Fruit fly (Drosophila melanogaster) whole organism, pupa: ENCODE data around the gene Sfp33A3.

Experiments used
- CG10348 ChIP-seq: fragments of 200-800 bp; sonication (Bioruptor generic); IDR thresholded peaks from 2 replicates; pipeline ENCODE4 v1.3.6; 2022; ENCODE audit warnings: missing biosample characterization, missing genetic modification characterization
- CG12605 ChIP-seq: fragments of 200-800 bp; sonication (Bioruptor generic); IDR thresholded peaks from 2 replicates; pipeline ENCODE4 v1.3.6; 2022; ENCODE audit warnings: missing biosample characterization, missing genetic modification characterization
- CG13204 ChIP-seq: fragments of 200-800 bp; sonication (Bioruptor generic); optimal IDR thresholded peaks from 2 replicates; lab custom pipeline; 2018; ENCODE audit warnings: missing biosample characterization, mild to moderate bottlenecking, missing genetic modification characterization, moderate library complexity
- CG14655 ChIP-seq: fragments of 200-800 bp; sonication (Bioruptor generic); optimal IDR thresholded peaks from 3 replicates; lab custom pipeline; 2017; ENCODE audit warnings: mild to moderate bottlenecking, missing biosample characterization, missing genetic modification reagents, missing genetic modification characterization
- CG15710 ChIP-seq: fragments of 200-800 bp; sonication (Bioruptor generic); optimal IDR thresholded peaks from 2 replicates; lab custom pipeline; 2018; ENCODE audit warnings: missing biosample characterization, mild to moderate bottlenecking, missing genetic modification characterization, moderate library complexity
- CG17806 ChIP-seq: fragments of 200-800 bp; sonication (Bioruptor generic); optimal IDR thresholded peaks from 2 replicates; lab custom pipeline; 2018; ENCODE audit warnings: missing biosample characterization, mild to moderate bottlenecking, missing genetic modification characterization, moderate library complexity
- CG32121 ChIP-seq: fragments of 200-800 bp; sonication (Bioruptor generic); IDR thresholded peaks from 2 replicates; pipeline ENCODE4 v1.3.6; 2022; ENCODE audit warnings: missing biosample characterization, missing genetic modification characterization
- CG34367 ChIP-seq: fragments of 200-800 bp; sonication (Bioruptor generic); optimal IDR thresholded peaks from 2 replicates; lab custom pipeline; 2018; ENCODE audit warnings: missing biosample characterization, mild to moderate bottlenecking, missing genetic modification characterization
- CG4496 ChIP-seq: fragments of 200-800 bp; sonication (Bioruptor generic); IDR thresholded peaks from 3 replicates; pipeline ENCODE4 v1.3.6; 2022; ENCODE audit warnings: missing biosample characterization, missing genetic modification characterization
- CG8159 ChIP-seq: fragments of 200-800 bp; sonication (Bioruptor generic); optimal IDR thresholded peaks from 3 replicates; lab custom pipeline; 2018; ENCODE audit warnings: missing biosample characterization, mild to moderate bottlenecking, missing genetic modification characterization, moderate library complexity
- CG8301 ChIP-seq: fragments of 200-800 bp; sonication (Bioruptor generic); optimal IDR thresholded peaks from 2 replicates; lab custom pipeline; 2018; ENCODE audit warnings: missing biosample characterization, mild to moderate bottlenecking, missing genetic modification characterization
- CG9948 ChIP-seq: fragments of 200-800 bp; sonication (Bioruptor generic); optimal IDR thresholded peaks from 2 replicates; lab custom pipeline; 2018; ENCODE audit warnings: missing biosample characterization, mild to moderate bottlenecking, missing genetic modification characterization, moderate library complexity
- D1 ChIP-seq: fragments of 200-800 bp; sonication (Bioruptor generic); optimal IDR thresholded peaks from 2 replicates; lab custom pipeline; 2018; ENCODE audit warnings: missing biosample characterization, mild to moderate bottlenecking, missing genetic modification characterization, moderate library complexity
- EcR ChIP-seq: fragments of 200-800 bp; sonication (Bioruptor generic); optimal IDR thresholded peaks from 3 replicates; lab custom pipeline; 2019; ENCODE audit warnings: missing biosample characterization, missing genetic modification characterization, mild to moderate bottlenecking, moderate library complexity, missing genetic modification reagents
- Ets98B ChIP-seq: fragments of 200-800 bp; sonication (Bioruptor generic); IDR thresholded peaks from 2 replicates; pipeline ENCODE4 v1.3.6; 2022; ENCODE audit warnings: missing biosample characterization, missing genetic modification characterization
- Pif1A ChIP-seq: fragments of 200-800 bp; sonication (Bioruptor generic); optimal IDR thresholded peaks from 3 replicates; lab custom pipeline; 2016; ENCODE audit warnings: missing biosample characterization, missing genetic modification characterization
- Pif1B ChIP-seq: fragments of 200-800 bp; sonication (Bioruptor generic); optimal IDR thresholded peaks from 3 replicates; lab custom pipeline; 2016; ENCODE audit warnings: missing biosample characterization, missing genetic modification characterization
- Snoo ChIP-seq: fragments of 200-800 bp; sonication (Bioruptor generic); optimal IDR thresholded peaks from 3 replicates; lab custom pipeline; 2017; ENCODE audit warnings: missing biosample characterization, mild to moderate bottlenecking, missing genetic modification characterization, inconsistent platforms
- fd96Ca ChIP-seq: fragments of 200-800 bp; sonication (Bioruptor generic); IDR thresholded peaks from 3 replicates; pipeline ENCODE4 v1.3.6; 2022; ENCODE audit warnings: missing biosample characterization, missing genetic modification characterization
- gl ChIP-seq: fragments of 200-800 bp; sonication (Bioruptor generic); optimal IDR thresholded peaks from 2 replicates; lab custom pipeline; 2018; ENCODE audit warnings: missing biosample characterization, mild to moderate bottlenecking, missing genetic modification characterization
- rn ChIP-seq: fragments of 200-800 bp; sonication (Bioruptor generic); IDR thresholded peaks from 2 replicates; pipeline ENCODE4 v1.3.6; 2022; ENCODE audit warnings: missing biosample characterization, missing genetic modification characterization

Sfp33A3 gene

DNA sequence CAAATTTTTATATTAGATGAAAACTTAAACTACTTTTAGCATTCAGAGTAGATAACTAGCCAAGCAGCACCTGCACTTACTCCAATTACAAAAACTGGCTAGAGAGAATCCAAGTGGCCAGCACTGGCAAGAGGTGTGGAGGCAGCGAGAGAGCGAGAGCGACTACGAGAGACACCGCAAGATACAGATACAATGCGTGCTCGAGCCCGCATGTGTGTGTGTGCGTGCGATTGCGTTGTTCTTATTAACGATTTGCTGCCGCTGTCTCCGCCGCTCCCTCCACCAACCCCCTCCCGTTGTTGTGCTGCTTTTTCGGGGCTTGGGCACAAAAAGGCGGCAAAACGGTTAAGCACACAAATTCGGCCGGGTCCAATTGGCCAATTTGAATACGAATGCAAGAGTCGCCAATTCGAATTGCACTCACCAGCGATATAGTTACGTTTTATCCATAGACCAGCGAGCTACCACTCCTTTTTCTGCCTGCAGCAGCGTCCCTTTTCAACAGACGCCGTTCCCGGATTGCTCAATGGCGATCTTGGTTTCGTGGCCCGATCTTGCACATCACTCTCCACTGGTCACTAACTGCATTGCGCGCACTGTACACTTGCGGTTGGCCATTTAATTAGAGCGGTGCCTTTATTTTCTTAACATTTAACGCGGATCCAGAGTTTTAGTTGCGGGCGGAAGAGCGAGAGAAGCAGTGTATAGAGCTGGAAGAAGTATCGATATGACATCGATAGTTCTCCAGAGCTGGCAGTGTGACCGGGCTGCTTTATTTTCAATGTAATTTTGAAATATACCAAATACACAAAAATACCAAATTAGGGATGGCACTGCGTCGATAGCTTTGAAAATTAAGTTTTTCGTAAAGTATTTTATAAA, 30.8 kb upstream of the Sfp33A3 start, which contains the start of gene crol:
Gene crol, minus strand, starts transcription at position 737 of the 882 bp plus-strand sequence.
- TF ChIP-seq Snoo (tag; lab: Kevin White, UChicago) (no peak), fd96Ca (GFP tag; lab: Robert Waterston, UW) (peak; percentile 64; the same call in 1 of the 3 replicates), Ets98B (GFP tag; lab: Robert Waterston, UW) (peak; percentile 19; the same call in 1 of the 2 replicates), Pif1B (GFP tag; lab: Kevin White, UChicago) (no peak), CG14655 (GFP tag; lab: Kevin White, UChicago) (no peak), EcR (peak; percentile 9), CG32121 (GFP tag; lab: Robert Waterston, UW) (peak; percentile 34; the same call in 1 of the 2 replicates), CG10348 (GFP tag; lab: Robert Waterston, UW) (no peak), gl (tag; lab: Kevin White, UChicago) (no peak), CG15710 (tag; lab: Kevin White, UChicago) (no peak), rn (GFP tag; lab: Robert Waterston, UW) (no peak), CG9948 (tag; lab: Kevin White, UChicago) (no peak), CG34367 (no peak), CG17806 (no peak), CG4496 (GFP tag; lab: Robert Waterston, UW) (peak; percentile 48; the same call in 1 of the 3 replicates), Pif1A (no peak), CG8301 (tag; lab: Kevin White, UChicago) (no peak), CG8159 (no peak), CG12605 (GFP tag; lab: Robert Waterston, UW) (peak; percentile 54), CG13204 (GFP tag; lab: Kevin White, UChicago) (peak; percentile 84), D1 (peak; percentile 39)

DNA sequence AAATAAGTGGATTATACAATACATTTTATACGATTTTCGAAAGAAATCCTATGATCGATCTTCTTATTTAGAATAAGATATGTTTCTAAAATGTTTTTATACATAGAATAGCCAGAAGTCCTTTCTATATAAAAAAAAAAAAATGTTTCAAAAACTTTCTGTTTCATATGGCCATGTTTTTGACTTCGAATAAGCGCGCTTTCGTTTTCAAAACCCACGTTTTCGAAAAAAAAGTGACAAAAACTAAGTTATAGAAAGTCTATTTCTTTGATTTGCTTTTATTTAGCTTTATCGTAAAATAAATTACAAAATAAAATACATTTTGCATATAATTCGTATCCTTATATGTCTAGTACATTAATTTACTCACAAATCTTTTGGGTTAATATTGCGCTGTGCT, 29.9 kb upstream of the Sfp33A3 start:
- TF ChIP-seq Pif1B (GFP tag; lab: Kevin White, UChicago): no peak
- no peak for TF ChIP-seq CG8159
- no peak for TF ChIP-seq D1
- TF ChIP-seq gl (tag; lab: Kevin White, UChicago): no peak
- no peak for TF ChIP-seq fd96Ca (GFP tag; lab: Robert Waterston, UW)
- no peak for TF ChIP-seq rn (GFP tag; lab: Robert Waterston, UW)
- TF ChIP-seq, all 21 proteins: peak for 0

DNA sequence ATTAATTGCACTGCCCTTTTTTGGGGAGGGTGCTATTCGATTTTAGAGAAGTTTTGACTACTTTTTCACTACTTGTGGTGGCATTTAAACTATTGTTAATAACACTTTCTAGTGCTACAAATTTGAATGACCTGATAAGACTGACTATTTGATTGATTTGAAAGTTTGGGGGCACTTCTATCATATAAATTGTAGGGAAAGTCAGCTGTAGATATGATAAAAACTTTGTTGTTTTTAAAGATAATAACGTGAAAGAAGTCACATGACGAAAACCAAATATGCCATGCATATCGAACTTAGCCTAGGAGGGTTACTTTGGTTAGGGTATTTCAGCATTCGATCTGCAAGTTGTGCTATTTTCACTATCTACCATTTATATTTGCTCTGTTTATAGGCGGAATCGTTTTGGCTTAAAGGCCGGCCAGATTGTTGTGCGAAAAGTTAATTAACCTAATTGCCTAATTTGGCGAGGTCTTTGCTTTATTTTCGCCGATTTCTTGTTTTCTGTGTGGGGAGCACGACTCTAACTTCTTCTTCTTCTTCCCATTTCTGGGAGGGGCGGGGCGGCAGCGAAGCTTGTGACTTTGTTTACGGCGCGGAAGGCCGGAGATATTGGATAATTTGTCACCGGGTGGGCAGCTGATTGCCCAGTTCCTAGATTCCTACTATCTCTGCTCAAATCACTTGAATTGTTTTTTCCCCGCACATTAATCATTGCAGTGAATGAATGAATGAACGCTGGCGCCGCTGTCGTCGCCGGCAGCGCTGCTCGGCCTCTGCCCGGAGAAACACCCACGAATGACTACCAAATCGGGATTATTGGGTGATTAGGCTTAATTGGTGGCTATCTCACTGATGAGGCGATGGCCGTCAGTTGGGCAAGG, 26.7 kb upstream of the Sfp33A3 start:
- TF ChIP-seq CG8301 (tag; lab: Kevin White, UChicago): peak; percentile 18
- TF ChIP-seq rn (GFP tag; lab: Robert Waterston, UW): no peak
- TF ChIP-seq CG32121 (GFP tag; lab: Robert Waterston, UW): 0 out of 2 replicates have a peak, but pooled peaks have one; percentile 13
- TF ChIP-seq CG9948 (tag; lab: Kevin White, UChicago): no peak
- TF ChIP-seq CG14655 (GFP tag; lab: Kevin White, UChicago): peak; percentile 26

DNA sequence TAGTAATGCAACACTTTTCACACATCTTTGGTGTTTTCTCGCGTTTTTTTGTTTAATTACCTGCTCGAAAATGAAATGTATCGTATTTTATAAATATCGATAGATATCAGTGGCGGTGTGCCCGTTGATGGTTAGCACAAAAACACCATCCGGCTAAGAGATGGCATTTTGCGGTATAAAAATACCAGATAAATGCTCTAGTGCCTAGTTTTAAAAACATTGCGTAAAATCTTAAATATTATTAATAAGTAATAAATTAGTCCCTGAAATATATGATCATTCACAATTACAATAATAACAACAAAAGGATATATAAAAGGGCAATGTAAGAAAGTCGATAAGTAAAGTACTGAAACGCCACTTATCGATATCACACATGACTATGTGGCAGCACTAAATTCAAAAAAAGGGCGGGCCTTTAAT, 26.0 kb upstream of the Sfp33A3 start, which contains the start of gene CycY:
Gene CycY, minus strand, starts transcription at position 116 of the 423 bp plus-strand sequence.
- TF ChIP-seq CG8159: peak; percentile 1
- TF ChIP-seq EcR: no peak
- no peak for TF ChIP-seq CG10348 (GFP tag; lab: Robert Waterston, UW)
- TF ChIP-seq Ets98B (GFP tag; lab: Robert Waterston, UW): no peak

DNA sequence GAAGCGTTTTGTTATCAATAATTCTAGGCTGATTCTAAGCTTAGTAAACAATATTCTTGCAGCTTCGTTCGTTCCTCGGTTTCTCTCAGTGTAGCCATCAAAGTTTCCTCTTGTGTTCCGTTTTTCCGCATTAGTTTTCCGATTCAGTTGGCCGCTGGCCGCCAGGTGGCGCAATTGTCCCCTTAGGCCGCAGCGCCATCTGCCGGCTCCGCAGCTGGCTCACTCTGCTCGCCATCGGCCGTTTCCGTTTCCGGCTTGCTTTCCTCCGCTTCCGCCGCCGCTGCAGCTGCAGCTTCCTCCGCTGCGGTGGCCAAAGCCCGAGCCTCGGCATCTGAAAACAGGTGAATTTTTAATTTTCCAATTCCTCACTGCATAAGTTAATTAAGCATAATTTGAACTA, 23.3 kb upstream of the Sfp33A3 start:
- TF ChIP-seq EcR (no peak), CG10348 (GFP tag; lab: Robert Waterston, UW) (no peak), Snoo (tag; lab: Kevin White, UChicago) (no peak), CG12605 (GFP tag; lab: Robert Waterston, UW) (peak; percentile 62), CG8301 (tag; lab: Kevin White, UChicago) (peak; percentile 43), CG4496 (GFP tag; lab: Robert Waterston, UW) (peak; percentile 88), CG13204 (GFP tag; lab: Kevin White, UChicago) (no peak), Pif1B (GFP tag; lab: Kevin White, UChicago) (peak; percentile 19), CG32121 (GFP tag; lab: Robert Waterston, UW) (peak; percentile 51), CG34367 (peak; percentile 54), D1 (no peak), CG9948 (tag; lab: Kevin White, UChicago) (no peak), Pif1A (peak; percentile 72), fd96Ca (GFP tag; lab: Robert Waterston, UW) (peak; percentile 58; the same call in 2 of the 3 replicates), CG14655 (GFP tag; lab: Kevin White, UChicago) (peak; percentile 61), gl (tag; lab: Kevin White, UChicago) (peak; percentile 48), CG8159 (peak; percentile 30), rn (GFP tag; lab: Robert Waterston, UW) (peak; percentile 40; the same call in 1 of the 2 replicates), CG17806 (peak; percentile 23), CG15710 (tag; lab: Kevin White, UChicago) (peak; percentile 30), Ets98B (GFP tag; lab: Robert Waterston, UW) (peak; percentile 43)
